Worm (Caenorhabditis elegans) whole organism, L4 larva: Measurements from ENCODE around the gene C02F5.10.

ENCODE experiments used
- F10B5.3 ChIP-seq: sonication (generic microtip); optimal IDR thresholded peaks from 2 replicates; lab custom pipeline; 2016; ENCODE audit warnings: mild to moderate bottlenecking, missing genetic modification characterization, missing compliant biosample characterization
- T20F7.1 ChIP-seq: fragments of 200-800 bp; sonication (Bioruptor generic); optimal IDR thresholded peaks from 2 replicates; lab custom pipeline; 2018; ENCODE audit warnings: mild to moderate bottlenecking, missing genetic modification characterization, missing compliant biosample characterization
- ZK546.5 ChIP-seq, 2 experiments: sonication (generic microtip); optimal IDR thresholded peaks; 2 replicates each; lab custom pipeline; 2017; ENCODE audit warnings: missing biosample characterization in 2 of 2, missing genetic modification characterization in 2 of 2
- aly-2 ChIP-seq: sonication (generic microtip); optimal IDR thresholded peaks from 2 replicates; lab custom pipeline; 2018; ENCODE audit warnings: missing biosample characterization, missing genetic modification characterization
- ces-1 ChIP-seq: fragments of 150-350 bp; sonication (generic microtip); optimal IDR thresholded peaks from 4 replicates; lab custom pipeline; 2014; ENCODE audit warnings: missing biosample characterization, missing genetic modification reagents, missing genetic modification characterization
- cey-2 ChIP-seq: sonication (generic microtip); optimal IDR thresholded peaks from 3 replicates; lab custom pipeline; 2017; ENCODE audit warnings: missing genetic modification characterization, mild to moderate bottlenecking, missing compliant biosample characterization, antibody characterized with exemption, borderline replicate concordance; ENCODE audit not compliant: insufficient read depth
- daf-8 ChIP-seq: fragments of 200-800 bp; sonication (Bioruptor generic); IDR thresholded peaks from 2 replicates; pipeline ENCODE4 v1.3.6; 2022; ENCODE audit warnings: missing genetic modification characterization, missing compliant biosample characterization
- dmd-6 ChIP-seq: fragments of 200-800 bp; sonication (Bioruptor generic); IDR thresholded peaks from 2 replicates; pipeline ENCODE4 v1.3.6; 2022; ENCODE audit warnings: missing genetic modification reagents, missing genetic modification characterization, missing compliant biosample characterization
- dmd-8 ChIP-seq: fragments of 200-800 bp; sonication (Bioruptor generic); IDR thresholded peaks from 2 replicates; pipeline ENCODE4 v1.3.6; 2022; ENCODE audit warnings: missing genetic modification characterization, missing compliant biosample characterization
- dmd-9 ChIP-seq: fragments of 200-800 bp; sonication (Bioruptor generic); IDR thresholded peaks from 2 replicates; pipeline ENCODE4 v1.3.6; 2022; ENCODE audit warnings: missing genetic modification reagents, missing genetic modification characterization, missing compliant biosample characterization
- dpl-1 ChIP-seq: fragments of 150-350 bp; optimal IDR thresholded peaks from 2 replicates; lab custom pipeline; 2014; ENCODE audit warnings: missing biosample characterization, missing genetic modification reagents, missing genetic modification characterization
- dve-1 ChIP-seq: sonication (generic microtip); optimal IDR thresholded peaks from 2 replicates; lab custom pipeline; 2017; ENCODE audit warnings: antibody characterized with exemption, mild to moderate bottlenecking, missing genetic modification characterization, missing compliant biosample characterization; ENCODE audit not compliant: insufficient read depth
- egl-43 ChIP-seq: fragments of 200-800 bp; sonication (Bioruptor generic); IDR thresholded peaks from 2 replicates; pipeline ENCODE4 v1.3.6; 2022; ENCODE audit warnings: missing genetic modification reagents, missing genetic modification characterization, missing compliant biosample characterization
- fkh-10 ChIP-seq: fragments of 150-350 bp; optimal IDR thresholded peaks from 2 replicates; lab custom pipeline; 2014; ENCODE audit warnings: missing biosample characterization, missing genetic modification reagents, missing genetic modification characterization
- hlh-30 ChIP-seq: sonication (generic microtip); optimal IDR thresholded peaks from 2 replicates; lab custom pipeline; 2017; ENCODE audit warnings: antibody characterized with exemption, mild to moderate bottlenecking, missing genetic modification characterization, missing compliant biosample characterization; ENCODE audit not compliant: insufficient read depth
- jun-1 ChIP-seq: fragments of 150-350 bp; optimal IDR thresholded peaks from 2 replicates; lab custom pipeline; 2014; ENCODE audit warnings: missing biosample characterization, missing genetic modification reagents, missing genetic modification characterization
- lin-29 ChIP-seq: fragments of 200-800 bp; sonication (Bioruptor generic); IDR thresholded peaks from 2 replicates; pipeline ENCODE4 v1.3.6; 2022; ENCODE audit warnings: missing genetic modification reagents, missing genetic modification characterization, missing compliant biosample characterization
- lin-38 ChIP-seq: fragments of 200-800 bp; sonication (Bioruptor generic); IDR thresholded peaks from 2 replicates; pipeline ENCODE4 v1.3.6; 2022; ENCODE audit warnings: missing genetic modification reagents, missing genetic modification characterization, missing compliant biosample characterization
- lsy-2 ChIP-seq, 2 experiments: fragments of 150-350 bp in 1 of 2; sonication (generic microtip) in 1 of 2; optimal IDR thresholded peaks; 2 replicates each; lab custom pipeline; 2014 to 2017; ENCODE audit warnings: missing biosample characterization in 2 of 2, missing genetic modification characterization in 2 of 2
- mdl-1 ChIP-seq, 2 experiments: fragments of 150-350 bp in 1 of 2; sonication (generic microtip) in 1 of 2; optimal IDR thresholded peaks; 2 replicates each; lab custom pipeline; 2014 to 2017; ENCODE audit warnings: missing biosample characterization in 2 of 2, missing genetic modification characterization in 2 of 2
- mep-1 ChIP-seq: fragments of 150-350 bp; sonication (generic microtip); optimal IDR thresholded peaks from 3 replicates; lab custom pipeline; 2014; ENCODE audit warnings: missing biosample characterization, missing genetic modification characterization
- mes-2 ChIP-seq: sonication (generic microtip); optimal IDR thresholded peaks from 2 replicates; lab custom pipeline; 2016; ENCODE audit warnings: missing genotype, mild to moderate bottlenecking, missing genetic modification characterization, missing compliant biosample characterization; ENCODE audit not compliant: poor library complexity, severe bottlenecking
- nhr-237 ChIP-seq: sonication (generic microtip); optimal IDR thresholded peaks from 2 replicates; lab custom pipeline; 2017; ENCODE audit warnings: missing biosample characterization, missing genetic modification characterization
- nhr-28 ChIP-seq: fragments of 150-350 bp; optimal IDR thresholded peaks from 2 replicates; lab custom pipeline; 2014; ENCODE audit warnings: missing biosample characterization, missing genetic modification characterization
- nhr-6 ChIP-seq: fragments of 150-350 bp; optimal IDR thresholded peaks from 2 replicates; lab custom pipeline; 2014; ENCODE audit warnings: missing biosample characterization, missing genetic modification characterization
- nhr-76 ChIP-seq: fragments of 150-350 bp; optimal IDR thresholded peaks from 2 replicates; lab custom pipeline; 2014; ENCODE audit warnings: missing biosample characterization, missing genetic modification characterization
- nhr-77 ChIP-seq: fragments of 150-350 bp; optimal IDR thresholded peaks from 2 replicates; lab custom pipeline; 2014; ENCODE audit warnings: missing biosample characterization, missing genetic modification characterization
- sdz-12 ChIP-seq: fragments of 200-800 bp; sonication (Bioruptor generic); optimal IDR thresholded peaks from 2 replicates; lab custom pipeline; 2018; ENCODE audit warnings: mild to moderate bottlenecking, missing genetic modification characterization, missing compliant biosample characterization
- set-16 ChIP-seq: fragments of 200-800 bp; sonication (Bioruptor generic); IDR thresholded peaks from 2 replicates; pipeline ENCODE4 v1.3.6; 2022; ENCODE audit warnings: missing genetic modification reagents, missing genetic modification characterization, missing compliant biosample characterization
- skn-1 ChIP-seq: fragments of 150-350 bp; optimal IDR thresholded peaks from 2 replicates; lab custom pipeline; 2014; ENCODE audit warnings: missing biosample characterization, missing genetic modification characterization
- snpc-1.2 ChIP-seq: fragments of 200-800 bp; sonication (Bioruptor generic); IDR thresholded peaks from 2 replicates; pipeline ENCODE4 v1.3.6; 2022; ENCODE audit warnings: missing genetic modification reagents, missing genetic modification characterization, missing compliant biosample characterization
- spr-3 ChIP-seq: fragments of 200-800 bp; sonication (Bioruptor generic); optimal IDR thresholded peaks from 2 replicates; lab custom pipeline; 2018; ENCODE audit warnings: mild to moderate bottlenecking, missing genetic modification characterization, missing compliant biosample characterization
- unc-39 ChIP-seq: sonication (generic microtip); optimal IDR thresholded peaks from 2 replicates; lab custom pipeline; 2017; ENCODE audit warnings: missing biosample characterization, missing genetic modification characterization
- unc-62 ChIP-seq, 3 experiments: fragments of 150-350 bp in 1 of 3; sonication (generic microtip); optimal IDR thresholded peaks in 2 of 3; peaks in 1 of 3; 1 replicate in 1 of 3; 2 replicates in 2 of 3; lab custom pipeline; 2014 to 2017; ENCODE audit warnings: missing biosample characterization in 3 of 3, missing genetic modification characterization in 3 of 3, missing genetic modification reagents in 3 of 3, missing genotype in 1 of 3
- zip-11 ChIP-seq: fragments of 200-800 bp; sonication (Bioruptor generic); IDR thresholded peaks from 2 replicates; pipeline ENCODE4 v1.3.6; 2022; ENCODE audit warnings: missing genetic modification characterization, missing compliant biosample characterization
- ztf-11 ChIP-seq: fragments of 150-350 bp; optimal IDR thresholded peaks from 2 replicates; lab custom pipeline; 2014; ENCODE audit warnings: missing biosample characterization, missing genetic modification characterization
- ztf-7 ChIP-seq: fragments of 150-350 bp; optimal IDR thresholded peaks from 2 replicates; lab custom pipeline; 2014; ENCODE audit warnings: missing biosample characterization, missing genetic modification characterization

Gene C02F5.10

DNA sequence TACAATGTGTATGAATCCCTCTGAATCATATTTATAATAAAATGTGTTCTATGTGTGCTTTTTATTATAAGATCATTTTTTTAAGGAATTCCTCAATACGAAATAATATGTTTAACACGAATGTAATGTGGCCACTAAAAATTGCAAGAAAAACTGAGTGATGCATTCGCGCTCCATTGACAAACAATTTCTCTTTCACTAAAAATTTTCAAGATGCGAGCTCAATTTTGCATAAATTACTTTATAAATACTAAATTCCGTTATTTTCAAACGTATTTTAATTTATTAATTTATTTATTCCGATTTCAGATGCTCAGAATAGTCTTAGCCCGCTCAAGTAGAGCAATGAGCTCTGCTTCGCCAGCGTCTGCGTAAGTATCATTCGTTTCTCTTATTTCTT, 16.5 kb upstream of the C02F5.10 start, which contains the start of gene mrps-9:
Gene mrps-9 (plus strand): TSS at position 310 of the 400 bp plus-strand sequence.
- peak; percentile 61 for TF ChIP-seq mes-2 (tag; lab: Kevin White, UChicago)
- TF ChIP-seq F10B5.3 (tag; lab: Kevin White, UChicago), result no peak
- peak; percentile 94 for TF ChIP-seq lin-38
- no peak for TF ChIP-seq nhr-6 (tag; lab: Kevin White, UChicago)
- TF ChIP-seq ztf-7 (tag; lab: Kevin White, UChicago), result no peak
- no peak for TF ChIP-seq nhr-76
- TF ChIP-seq snpc-1.2 (GFP tag; lab: Robert Waterston, UW), result no peak
- TF ChIP-seq dpl-1, result peak; percentile 31
- peak; percentile 29 for TF ChIP-seq T20F7.1 (GFP tag; lab: Kevin White, UChicago)
- peak; percentile 2 for TF ChIP-seq hlh-30 (tag; lab: Kevin White, UChicago)
- no peak for TF ChIP-seq lin-29 (GFP tag; lab: Robert Waterston, UW)

ce11 chrIII:8263377-8263776, 14.1 kb upstream of the C02F5.10 start, which contains the start of gene col-91:
Gene col-91, minus strand, starts transcription at chrIII:8263664.
- TF ChIP-seq nhr-77, result no peak
- peak in 1 of 2 experiments; percentile 23 for TF ChIP-seq unc-62 (GFP tag; optimal IDR thresholded peaks at IDR 0.05 in 1 of 2; lab: Kevin White, UChicago)
- no peak for TF ChIP-seq unc-62 (tag; optimal IDR thresholded peaks at IDR 0.05; lab: Kevin White, UChicago)
- TF ChIP-seq nhr-28, result peak; percentile 37
- no peak for TF ChIP-seq ces-1 (GFP tag; lab: Kevin White, UChicago)
- TF ChIP-seq, all 104 proteins: peak for 2

DNA sequence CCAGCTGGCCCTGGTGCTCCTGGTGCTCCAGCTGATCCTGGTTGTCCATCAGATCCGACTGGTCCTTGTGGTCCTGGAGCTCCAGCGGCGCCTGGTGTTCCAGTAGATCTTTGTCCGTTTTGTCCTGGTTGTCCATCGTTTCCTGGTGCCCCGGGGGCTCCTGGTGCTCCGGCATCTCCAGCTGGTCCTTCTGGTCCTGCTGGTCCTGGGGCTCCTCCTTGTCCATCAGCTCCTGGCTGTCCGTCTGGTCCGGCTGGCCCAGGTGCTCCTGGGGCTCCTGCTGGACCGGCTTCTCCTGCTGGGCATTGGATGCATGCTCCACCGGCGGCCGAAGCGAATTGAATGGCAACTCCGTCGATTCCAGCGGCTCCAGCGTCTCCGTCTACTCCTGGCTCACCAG, 13.3 kb upstream of the C02F5.10 start:
- TF ChIP-seq sdz-12, result peak; percentile 51
- TF ChIP-seq dve-1, result no peak
- no peak for TF ChIP-seq mep-1 (tag; lab: Kevin White, UChicago)
- TF ChIP-seq egl-43, result 0 out of 2 replicates have a peak, but pooled peaks have one; percentile 17
- TF ChIP-seq set-16, result peak; percentile 98
- no peak for TF ChIP-seq unc-39 (tag; lab: Kevin White, UChicago)
- TF ChIP-seq lsy-2 (tag; optimal IDR thresholded peaks at IDR 0.05; lab: Kevin White, UChicago), result no peak
- TF ChIP-seq cey-2 (tag; lab: Kevin White, UChicago), result no peak
- peak; percentile 10 for TF ChIP-seq mes-2 (tag; lab: Kevin White, UChicago)
- no peak for TF ChIP-seq mdl-1 (tag; optimal IDR thresholded peaks at IDR 0.05; lab: Kevin White, UChicago)
- no peak for TF ChIP-seq skn-1
- no peak for TF ChIP-seq dmd-9
- TF ChIP-seq ztf-11 (tag; lab: Kevin White, UChicago), result no peak
- no peak for TF ChIP-seq dmd-8 (GFP tag; lab: Robert Waterston, UW)
- TF ChIP-seq zip-11 (GFP tag; lab: Robert Waterston, UW), result no peak
- TF ChIP-seq jun-1 (tag; lab: Kevin White, UChicago), result no peak
- no peak for TF ChIP-seq daf-8 (GFP tag; lab: Robert Waterston, UW)
- no peak for TF ChIP-seq fkh-10 (GFP tag; lab: Kevin White, UChicago)
- no peak for TF ChIP-seq nhr-237 (tag; lab: Kevin White, UChicago)
- TF ChIP-seq lin-38, result 0 out of 2 replicates have a peak, but pooled peaks have one; percentile 15
- TF ChIP-seq dmd-6 (GFP tag; lab: Robert Waterston, UW), result no peak

DNA sequence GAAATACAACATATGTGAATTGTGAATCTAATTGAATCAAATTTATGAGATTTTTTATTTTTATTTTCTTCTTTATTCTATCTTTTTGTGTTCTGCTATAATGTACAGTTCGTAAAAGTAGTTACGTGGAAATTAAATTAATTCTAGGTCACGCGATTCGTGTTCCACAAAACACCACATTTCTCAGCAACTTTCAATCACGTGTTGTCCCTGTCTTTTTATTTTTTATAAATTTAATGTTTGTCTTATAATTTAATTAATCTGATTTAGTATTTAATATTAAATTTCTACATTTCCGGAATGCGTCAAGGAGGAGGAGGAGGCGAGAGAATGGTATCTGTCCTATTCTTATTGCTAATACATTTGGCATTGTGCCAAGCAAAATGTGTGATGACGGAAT, 8.8 kb upstream of the C02F5.10 start, which contains the start of gene ncr-2:
Gene ncr-2 (plus strand): TSS at position 301 of the 400 bp plus-strand sequence.
- TF ChIP-seq spr-3 (GFP tag; lab: Kevin White, UChicago), result no peak
- TF ChIP-seq aly-2 (tag; lab: Kevin White, UChicago), result no peak
- TF ChIP-seq ZK546.5 (tag; optimal IDR thresholded peaks at IDR 0.05; lab: Kevin White, UChicago), result no peak
- TF ChIP-seq dpl-1, result no peak
- no peak for TF ChIP-seq nhr-77
